Worm (Caenorhabditis elegans): ENCODE measurements around the gene F10G7.9.

Gene F10G7.9

ce11 chrII:4749581-4749980 lies 43.3 kb upstream of the F10G7.9 start, which contains the start of gene F41C3.2:
Gene F41C3.2 (plus strand): TSS chrII:4749968.
- TF ChIP-seq ceh-9 (tag; optimal IDR thresholded peaks at IDR 0.05) (no peak), lim-6 (tag; optimal IDR thresholded peaks at IDR 0.05) (no peak), npax-4 (tag; optimal IDR thresholded peaks at IDR 0.05) (no peak), ets-4 (tag; optimal IDR thresholded peaks at IDR 0.05) (no peak), odd-2 (tag; optimal IDR thresholded peaks at IDR 0.05) (no peak), unc-3 (GFP tag; conservative IDR thresholded peaks at IDR 0.05) (no peak), unc-3 (tag; optimal IDR thresholded peaks at IDR 0.05) (no peak), madf-2 (tag; optimal IDR thresholded peaks at IDR 0.05) (no peak), elt-4 (tag; optimal IDR thresholded peaks at IDR 0.05) (no peak), fkh-10 (GFP tag; optimal IDR thresholded peaks at IDR 0.05) (no peak), gmeb-2 (tag; optimal IDR thresholded peaks at IDR 0.05) (no peak)

- TF ChIP-seq ceh-45 (GFP tag; IDR thresholded peaks at IDR 0.05), result no peak
- no peak for TF ChIP-seq ceh-30 (tag; optimal IDR thresholded peaks at IDR 0.05)
- no peak for TF ChIP-seq pros-1 (tag; optimal IDR thresholded peaks at IDR 0.05)
- no peak for TF ChIP-seq ceh-48 (tag; optimal IDR thresholded peaks at IDR 0.05)
- no peak for TF ChIP-seq gmeb-2 (tag; optimal IDR thresholded peaks at IDR 0.05)
- no peak for TF ChIP-seq hlh-13 (GFP tag; optimal IDR thresholded peaks at IDR 0.05)
- TF ChIP-seq odd-2 (tag; optimal IDR thresholded peaks at IDR 0.05), result no peak
- TF ChIP-seq pha-4 (tag; optimal IDR thresholded peaks at IDR 0.05), result no peak
- TF ChIP-seq pha-2 (tag; optimal IDR thresholded peaks at IDR 0.05), result no peak
These were observed 42.1 kb upstream of the F10G7.9 start for ce11 chrII:4748374-4748773.

ce11 chrII:4747697-4748096 lies 41.4 kb upstream of the F10G7.9 start:
- no peak for TF ChIP-seq ceh-6 (GFP tag; optimal IDR thresholded peaks at IDR 0.05)

- peak; percentile 22 for TF ChIP-seq hlh-30 (tag; optimal IDR thresholded peaks at IDR 0.05; ENCODE audit: insufficient read depth)
- no peak for TF ChIP-seq sox-2 (GFP tag; IDR thresholded peaks at IDR 0.05)
These were observed 40.8 kb upstream of the F10G7.9 start for ce11 chrII:4747063-4747462.

- TF ChIP-seq ttx-3 (tag; optimal IDR thresholded peaks at IDR 0.05), result no peak
- no peak for TF ChIP-seq ceh-6 (GFP tag; optimal IDR thresholded peaks at IDR 0.05)
- no peak for TF ChIP-seq C08G9.2 (tag; optimal IDR thresholded peaks at IDR 0.05)
- TF ChIP-seq ceh-48 (tag; optimal IDR thresholded peaks at IDR 0.05), result no peak
- no peak for TF ChIP-seq ceh-2 (tag; optimal IDR thresholded peaks at IDR 0.05)
- no peak for TF ChIP-seq nfya-1 (tag; optimal IDR thresholded peaks at IDR 0.05)
- TF ChIP-seq fkh-10 (GFP tag; optimal IDR thresholded peaks at IDR 0.05), result no peak
- TF ChIP-seq pros-1 (tag; optimal IDR thresholded peaks at IDR 0.05), result no peak
- TF ChIP-seq tbx-7 (tag; optimal IDR thresholded peaks at IDR 0.05), result no peak
- TF ChIP-seq elt-2 (tag; optimal IDR thresholded peaks at IDR 0.05), result no peak
- TF ChIP-seq unc-3 (GFP tag; conservative IDR thresholded peaks at IDR 0.05), result no peak
- no peak for TF ChIP-seq unc-3 (tag; optimal IDR thresholded peaks at IDR 0.05)
- TF ChIP-seq sox-2 (GFP tag; IDR thresholded peaks at IDR 0.05), result no peak
- no peak for TF ChIP-seq nhr-11 (tag; optimal IDR thresholded peaks at IDR 0.05)
- no peak for TF ChIP-seq hlh-30 (tag; optimal IDR thresholded peaks at IDR 0.05; ENCODE audit: insufficient read depth)
- TF ChIP-seq hlh-6 (tag; optimal IDR thresholded peaks at IDR 0.05), result no peak
- no peak for TF ChIP-seq ceh-9 (tag; optimal IDR thresholded peaks at IDR 0.05)
- no peak for TF ChIP-seq ceh-30 (tag; optimal IDR thresholded peaks at IDR 0.05)
- TF ChIP-seq hlh-8 (tag; optimal IDR thresholded peaks at IDR 0.05), result no peak
These were observed 39.0 kb upstream of the F10G7.9 start for ce11 chrII:4745281-4745680.

ce11 chrII:4741527-4742187 lies 35.4 kb upstream of the F10G7.9 start, which contains the start of gene acs-11:
Gene acs-11 (plus strand): TSS chrII:4742137.
- TF ChIP-seq ahr-1 (tag; optimal IDR thresholded peaks at IDR 0.05) (no peak), sox-2 (GFP tag; IDR thresholded peaks at IDR 0.05) (no peak), nhr-11 (tag; optimal IDR thresholded peaks at IDR 0.05) (no peak), C08G9.2 (tag; optimal IDR thresholded peaks at IDR 0.05) (no peak), pag-3 (tag; optimal IDR thresholded peaks at IDR 0.05; ENCODE audit: borderline replicate concordance) (no peak), pqm-1 (tag; optimal IDR thresholded peaks at IDR 0.05) (no peak), ets-4 (tag; optimal IDR thresholded peaks at IDR 0.05) (no peak), zip-5 (tag; optimal IDR thresholded peaks at IDR 0.05) (no peak), fkh-10 (GFP tag; optimal IDR thresholded peaks at IDR 0.05) (no peak), madf-2 (tag; optimal IDR thresholded peaks at IDR 0.05) (no peak), tbx-2 (tag; optimal IDR thresholded peaks at IDR 0.05) (no peak), ama-1 (optimal IDR thresholded peaks at IDR 0.05) (no peak)
